Fruit fly (Drosophila melanogaster): ENCODE measurements around the gene CG43679.

CG43679 gene

DNA sequence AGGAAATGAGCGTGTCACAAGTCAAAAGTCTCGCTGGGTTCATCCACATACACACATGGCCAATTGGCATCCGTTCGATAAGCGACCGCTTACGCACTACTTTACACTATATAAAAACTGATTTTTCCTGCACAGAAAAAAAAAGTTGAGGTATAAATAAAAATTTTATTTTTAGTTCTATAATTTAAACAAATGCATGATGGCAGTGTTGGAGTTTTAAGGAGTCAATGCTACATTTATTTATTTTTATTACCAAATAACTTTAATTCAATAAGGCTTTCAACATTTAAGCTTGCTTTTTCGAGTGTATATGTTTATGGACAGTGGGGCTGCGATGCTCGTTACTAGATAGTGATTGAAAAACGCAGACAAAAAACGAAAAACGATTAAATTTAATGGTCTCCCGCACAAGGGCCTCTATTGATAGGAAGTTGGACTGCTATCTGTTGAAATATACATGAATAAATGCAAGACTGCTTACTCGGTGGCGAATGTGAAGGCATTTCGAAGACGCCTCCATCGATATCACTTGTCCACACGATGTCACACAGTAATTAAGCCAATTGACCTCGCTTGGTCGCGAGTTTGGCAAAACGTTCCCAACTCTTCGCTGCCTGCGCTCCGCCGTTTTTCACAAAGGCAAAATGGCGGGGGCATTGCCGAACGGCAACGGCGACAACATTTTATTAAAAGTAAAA, 39.4 kb downstream of the CG43679 start (continued):
- peak; percentile 77 for TF ChIP-seq net (GFP tag; optimal IDR thresholded peaks at IDR 0.05)
- TF ChIP-seq Ets96B (tag; optimal IDR thresholded peaks at IDR 0.05): peak; percentile 88
- peak; percentile 78 for TF ChIP-seq achi (GFP tag; optimal IDR thresholded peaks at IDR 0.05)
- no peak for TF ChIP-seq Hr38 (GFP tag; optimal IDR thresholded peaks at IDR 0.05)
- peak; percentile 54 for TF ChIP-seq CG11762 (GFP tag; optimal IDR thresholded peaks at IDR 0.05; ENCODE audit: insufficient read depth)
- peak; percentile 85 for TF ChIP-seq eg (GFP tag; IDR thresholded peaks at IDR 0.05)
- TF ChIP-seq Hr39 (GFP tag; optimal IDR thresholded peaks at IDR 0.05): peak; percentile 34
- TF ChIP-seq Sox14 (GFP tag; optimal IDR thresholded peaks at IDR 0.05): peak; percentile 71
- TF ChIP-seq Hr4 (GFP tag; optimal IDR thresholded peaks at IDR 0.05): peak; percentile 86
- TF ChIP-seq acj6 (GFP tag; optimal IDR thresholded peaks at IDR 0.05): peak; percentile 78
- peak; percentile 82 for TF ChIP-seq CG3032 (tag; optimal IDR thresholded peaks at IDR 0.05)
- TF ChIP-seq CG6276 (GFP tag; optimal IDR thresholded peaks at IDR 0.05): peak; percentile 73
- peak; percentile 71 for TF ChIP-seq esn (GFP tag; optimal IDR thresholded peaks at IDR 0.05)
- TF ChIP-seq Ets21C (GFP tag; optimal IDR thresholded peaks at IDR 0.05): peak; percentile 25
- TF ChIP-seq fkh (GFP tag; optimal IDR thresholded peaks at IDR 0.05): no peak
- peak; percentile 83 for TF ChIP-seq dsx (GFP tag; optimal IDR thresholded peaks at IDR 0.05; ENCODE audit: poor library complexity, severe bottlenecking)
- peak; percentile 34 for TF ChIP-seq CG11902 (GFP tag; optimal IDR thresholded peaks at IDR 0.05)
- TF ChIP-seq CG3919 (GFP tag; optimal IDR thresholded peaks at IDR 0.05): peak; percentile 66
- TF ChIP-seq Gug (GFP tag; IDR thresholded peaks at IDR 0.05): peak; percentile 81
- TF ChIP-seq topi (GFP tag; optimal IDR thresholded peaks at IDR 0.05): peak; percentile 59
- TF ChIP-seq Sox102F (GFP tag; optimal IDR thresholded peaks at IDR 0.05): peak; percentile 33
- peak; percentile 20 for TF ChIP-seq cyc (GFP tag; optimal IDR thresholded peaks at IDR 0.05)

DNA sequence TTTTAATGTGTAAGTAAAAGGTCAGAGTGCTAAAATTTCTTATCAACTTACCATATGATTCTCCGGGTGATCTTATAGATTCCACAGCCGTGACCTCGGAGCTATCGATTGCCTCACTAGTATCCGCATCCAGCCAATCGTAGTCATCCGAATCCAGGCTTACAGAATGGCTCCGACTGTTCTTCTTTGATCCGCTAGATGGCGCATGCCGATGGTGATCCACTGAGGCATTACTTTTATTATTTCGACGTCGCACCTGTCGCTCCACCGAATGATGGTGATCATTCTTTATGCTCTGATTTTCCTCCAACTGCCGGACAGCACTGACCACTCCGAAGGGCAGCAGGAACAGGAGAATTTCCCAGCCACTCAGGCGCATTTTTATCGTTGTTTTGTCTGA, 40.1 kb downstream of the CG43679 start:
- TF ChIP-seq CG8119 (GFP tag; IDR thresholded peaks at IDR 0.05): no peak
- no peak for TF ChIP-seq cyc (GFP tag; optimal IDR thresholded peaks at IDR 0.05)
- TF ChIP-seq CG10669 (GFP tag; optimal IDR thresholded peaks at IDR 0.05): no peak
- TF ChIP-seq CG6792 (GFP tag; optimal IDR thresholded peaks at IDR 0.05): no peak
- TF ChIP-seq CG6276 (GFP tag; optimal IDR thresholded peaks at IDR 0.05): no peak
- TF ChIP-seq CG7368 (GFP tag; optimal IDR thresholded peaks at IDR 0.05): no peak
- no peak for TF ChIP-seq CG3919 (GFP tag; optimal IDR thresholded peaks at IDR 0.05)
- no peak for TF ChIP-seq CG34406 (GFP tag; optimal IDR thresholded peaks at IDR 0.05)
- TF ChIP-seq salr (GFP tag; optimal IDR thresholded peaks at IDR 0.05): no peak
- TF ChIP-seq CG32006 (GFP tag; optimal IDR thresholded peaks at IDR 0.05): no peak
- no peak for TF ChIP-seq OdsH (GFP tag; optimal IDR thresholded peaks at IDR 0.05)
- TF ChIP-seq CG1621 (tag; optimal IDR thresholded peaks at IDR 0.05): no peak
- no peak for TF ChIP-seq CG15336 (GFP tag; IDR thresholded peaks at IDR 0.05)
- no peak for TF ChIP-seq topi (GFP tag; optimal IDR thresholded peaks at IDR 0.05)

DNA sequence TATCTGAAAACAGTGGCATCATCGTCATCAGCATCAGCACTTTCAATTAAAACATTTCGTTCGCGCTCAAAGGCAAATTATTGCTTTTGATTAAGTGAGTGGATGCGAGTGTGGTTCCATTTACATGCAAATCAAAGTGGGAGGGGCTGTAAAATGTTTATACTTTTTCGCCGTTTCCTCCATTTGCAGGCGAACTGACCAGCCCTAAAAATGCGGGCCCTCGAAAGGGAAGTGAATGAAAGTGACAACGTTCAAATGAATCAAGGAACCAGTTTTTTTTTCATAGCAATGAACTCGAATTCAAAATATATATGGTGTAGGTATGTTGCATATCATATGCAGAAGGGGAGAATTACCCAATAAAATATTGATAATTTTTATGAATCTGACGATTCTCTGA, 40.6 kb downstream of the CG43679 start:
- TF ChIP-seq Blimp-1 (GFP tag; optimal IDR thresholded peaks at IDR 0.05): peak; percentile 92
- no peak for TF ChIP-seq Eip93F (GFP tag; optimal IDR thresholded peaks at IDR 0.05)
- no peak for TF ChIP-seq lz (GFP tag; optimal IDR thresholded peaks at IDR 0.05)
- peak; percentile 27 for TF ChIP-seq Eip78C (GFP tag)
- no peak for TF ChIP-seq CG6163 (GFP tag; IDR thresholded peaks at IDR 0.05)
- no peak for TF ChIP-seq Smox (GFP tag; optimal IDR thresholded peaks at IDR 0.05)

All from whole organism, prepupa.